Fruit fly (Drosophila melanogaster) whole organism, embryonic: ENCODE data around the gene Alg7.

Source experiments
- B-H2 ChIP-seq: fragments of 200-800 bp; sonication (Bioruptor generic); optimal IDR thresholded peaks from 2 replicates; lab custom pipeline; 2018; ENCODE audit warnings: missing biosample characterization, mild to moderate bottlenecking, missing genetic modification characterization
- CG10654 ChIP-seq: fragments of 200-800 bp; sonication (Bioruptor generic); optimal IDR thresholded peaks from 2 replicates; lab custom pipeline; 2016; ENCODE audit warnings: missing biosample characterization, missing genetic modification characterization
- CG11723 ChIP-seq: fragments of 200-800 bp; sonication (Bioruptor generic); optimal IDR thresholded peaks from 2 replicates; lab custom pipeline; 2017; ENCODE audit warnings: missing biosample characterization, mild to moderate bottlenecking, missing genetic modification characterization
- CG12659 ChIP-seq: fragments of 200-800 bp; sonication (Bioruptor generic); optimal IDR thresholded peaks from 3 replicates; lab custom pipeline; 2017; ENCODE audit warnings: mild to moderate bottlenecking, missing biosample characterization, missing genetic modification reagents, missing genetic modification characterization
- CG13296 ChIP-seq: fragments of 200-800 bp; sonication (Bioruptor generic); optimal IDR thresholded peaks from 3 replicates; lab custom pipeline; 2018; ENCODE audit warnings: missing biosample characterization, mild to moderate bottlenecking, missing genetic modification characterization
- CG13624 ChIP-seq: fragments of 200-800 bp; sonication (Bioruptor generic); optimal IDR thresholded peaks from 2 replicates; lab custom pipeline; 2016; ENCODE audit warnings: missing biosample characterization, missing genetic modification characterization
- CG14710 ChIP-seq: fragments of 200-800 bp; sonication (Bioruptor generic); optimal IDR thresholded peaks from 3 replicates; lab custom pipeline; 2019; ENCODE audit warnings: missing biosample characterization, mild to moderate bottlenecking, missing genetic modification characterization, moderate library complexity
- CG17385 ChIP-seq: fragments of 200-800 bp; sonication (Bioruptor generic); optimal IDR thresholded peaks from 3 replicates; lab custom pipeline; 2018; ENCODE audit warnings: missing biosample characterization, mild to moderate bottlenecking, missing genetic modification characterization
- CG17612 ChIP-seq: fragments of 200-800 bp; sonication (Bioruptor generic); IDR thresholded peaks from 2 replicates; pipeline ENCODE4 v1.3.6; 2022; ENCODE audit warnings: missing biosample characterization, missing genetic modification characterization
- CG18599 ChIP-seq: fragments of 200-800 bp; sonication (Bioruptor generic); optimal IDR thresholded peaks from 3 replicates; lab custom pipeline; 2017; ENCODE audit warnings: missing biosample characterization, missing genetic modification characterization, mild to moderate bottlenecking, moderate library complexity, missing genetic modification reagents
- CG18619 ChIP-seq: fragments of 200-800 bp; sonication (Bioruptor generic); optimal IDR thresholded peaks from 3 replicates; lab custom pipeline; 2017; ENCODE audit warnings: missing biosample characterization, mild to moderate bottlenecking, missing genetic modification characterization
- CG2202 ChIP-seq: fragments of 200-800 bp; sonication (Bioruptor generic); optimal IDR thresholded peaks from 2 replicates; lab custom pipeline; 2018; ENCODE audit warnings: missing biosample characterization, mild to moderate bottlenecking, missing genetic modification characterization
- CG32767 ChIP-seq: fragments of 200-800 bp; sonication (Bioruptor generic); IDR thresholded peaks from 2 replicates; pipeline ENCODE4 v1.3.6; 2022; ENCODE audit warnings: missing biosample characterization, missing genetic modification characterization
- CG4328 ChIP-seq: fragments of 200-800 bp; sonication (Bioruptor generic); optimal IDR thresholded peaks from 3 replicates; lab custom pipeline; 2017; ENCODE audit warnings: missing biosample characterization, missing genetic modification reagents, missing genetic modification characterization
- CG4707 ChIP-seq: fragments of 200-800 bp; sonication (Bioruptor generic); optimal IDR thresholded peaks from 2 replicates; lab custom pipeline; 2018; ENCODE audit warnings: missing biosample characterization, mild to moderate bottlenecking, missing genetic modification characterization, moderate library complexity
- CG6175 ChIP-seq: fragments of 200-800 bp; sonication (Bioruptor generic); IDR thresholded peaks from 3 replicates; pipeline ENCODE4 v1.3.6; 2022; ENCODE audit warnings: missing biosample characterization, missing genetic modification characterization
- CG8924 ChIP-seq: fragments of 200-800 bp; optimal IDR thresholded peaks from 3 replicates; lab custom pipeline; 2019; ENCODE audit warnings: missing biosample characterization, mild to moderate bottlenecking, missing genetic modification characterization, moderate library complexity
- CG9727 ChIP-seq: fragments of 200-800 bp; sonication (Bioruptor generic); optimal IDR thresholded peaks from 3 replicates; lab custom pipeline; 2017; ENCODE audit warnings: missing biosample characterization, mild to moderate bottlenecking, missing genetic modification characterization
- CG9817 ChIP-seq: fragments of 200-800 bp; sonication (Bioruptor generic); optimal IDR thresholded peaks from 2 replicates; lab custom pipeline; 2018; ENCODE audit warnings: missing biosample characterization, mild to moderate bottlenecking, missing genetic modification characterization, moderate library complexity
- D ChIP-seq, 2 experiments: fragments of 200-800 bp in 1 of 2; fragments of >200 bp in 1 of 2; sonication (Bioruptor generic) in 1 of 2; optimal IDR thresholded peaks; 2 replicates in 1 of 2; 3 replicates in 1 of 2; lab custom pipeline; 2017; ENCODE audit warnings: mild to moderate bottlenecking in 1 of 2, missing biosample characterization in 1 of 2, missing genetic modification characterization in 1 of 2, missing genetic modification reagents in 1 of 2
- D19A ChIP-seq: fragments of 200-800 bp; optimal IDR thresholded peaks from 3 replicates; lab custom pipeline; 2019; ENCODE audit warnings: missing biosample characterization, mild to moderate bottlenecking, missing genetic modification characterization, moderate library complexity
- ERR ChIP-seq: fragments of 200-800 bp; sonication (Bioruptor generic); optimal IDR thresholded peaks from 2 replicates; lab custom pipeline; 2016; ENCODE audit warnings: missing biosample characterization, missing genetic modification characterization
- Fer1 ChIP-seq: fragments of 200-800 bp; sonication (Bioruptor generic); optimal IDR thresholded peaks from 2 replicates; lab custom pipeline; 2017; ENCODE audit warnings: missing biosample characterization, mild to moderate bottlenecking, missing genetic modification characterization
- HLHmδ ChIP-seq: fragments of 200-800 bp; sonication (Bioruptor generic); optimal IDR thresholded peaks from 2 replicates; lab custom pipeline; 2018; ENCODE audit warnings: missing biosample characterization, mild to moderate bottlenecking, missing genetic modification characterization, moderate library complexity
- Lhr ChIP-seq: fragments of 200-800 bp; sonication (Bioruptor generic); optimal IDR thresholded peaks from 3 replicates; lab custom pipeline; 2017; ENCODE audit warnings: mild to moderate bottlenecking, missing biosample characterization, missing genetic modification reagents, missing genetic modification characterization
- NfI ChIP-seq: fragments of 200-800 bp; sonication (Bioruptor generic); optimal IDR thresholded peaks from 3 replicates; lab custom pipeline; 2018; ENCODE audit warnings: missing biosample characterization, mild to moderate bottlenecking, missing genetic modification characterization, moderate library complexity
- Pdp1 ChIP-seq, 2 experiments: fragments of 200-800 bp; sonication (Bioruptor generic); optimal IDR thresholded peaks; 3 replicates each; lab custom pipeline; 2016; ENCODE audit warnings: missing biosample characterization in 2 of 2, missing genetic modification characterization in 2 of 2, mild to moderate bottlenecking in 1 of 2, moderate library complexity in 1 of 2
- Rx ChIP-seq: fragments of 200-800 bp; sonication (Bioruptor generic); IDR thresholded peaks from 2 replicates; pipeline ENCODE4 v1.3.6; 2022; ENCODE audit warnings: missing biosample characterization, missing genetic modification characterization
- Xrp1 ChIP-seq: fragments of 200-800 bp; sonication (Bioruptor generic); IDR thresholded peaks from 2 replicates; pipeline ENCODE4 v1.3.6; 2022; ENCODE audit warnings: missing biosample characterization, missing genetic modification characterization
- YL-1 ChIP-seq: fragments of 200-800 bp; sonication (Bioruptor generic); optimal IDR thresholded peaks from 3 replicates; lab custom pipeline; 2017; ENCODE audit warnings: missing biosample characterization, mild to moderate bottlenecking, missing genetic modification characterization
- abd-A ChIP-seq: fragments of 200-800 bp; sonication (Bioruptor generic); optimal IDR thresholded peaks from 3 replicates; lab custom pipeline; 2019; ENCODE audit warnings: missing biosample characterization, mild to moderate bottlenecking, missing genetic modification characterization, moderate library complexity
- bcd ChIP-seq: fragments of 200-800 bp; sonication (Bioruptor generic); optimal IDR thresholded peaks from 2 replicates; lab custom pipeline; 2017; ENCODE audit warnings: missing biosample characterization, mild to moderate bottlenecking, missing genetic modification characterization
- cad ChIP-seq: fragments of >200 bp; optimal IDR thresholded peaks from 2 replicates; lab custom pipeline; 2017; ENCODE audit warnings: missing biosample characterization, missing genetic modification characterization
- cg ChIP-seq: fragments of 200-800 bp; sonication (Bioruptor generic); optimal IDR thresholded peaks from 3 replicates; lab custom pipeline; 2019; ENCODE audit warnings: missing biosample characterization, mild to moderate bottlenecking, missing genetic modification characterization, moderate library complexity
- ci ChIP-seq: fragments of 200-800 bp; sonication (Bioruptor generic); IDR thresholded peaks from 3 replicates; pipeline ENCODE4 v1.3.6; 2022; ENCODE audit warnings: missing biosample characterization, missing genetic modification characterization
- ewg ChIP-seq: fragments of 200-800 bp; sonication (Bioruptor generic); optimal IDR thresholded peaks from 3 replicates; lab custom pipeline; 2017; ENCODE audit warnings: mild to moderate bottlenecking, missing biosample characterization, missing genetic modification reagents, missing genetic modification characterization
- ftz-f1 ChIP-seq: fragments of 200-800 bp; sonication (Bioruptor generic); optimal IDR thresholded peaks from 2 replicates; lab custom pipeline; 2016; ENCODE audit warnings: missing biosample characterization, missing genetic modification characterization
- inv ChIP-seq: fragments of 200-800 bp; sonication (Bioruptor generic); IDR thresholded peaks from 2 replicates; pipeline ENCODE4 v1.3.6; 2022; ENCODE audit warnings: missing biosample characterization, missing genetic modification characterization; ENCODE audit not compliant: partially characterized antibody
- knrl ChIP-seq: fragments of 200-800 bp; sonication (Bioruptor generic); IDR thresholded peaks from 3 replicates; pipeline ENCODE4 v1.3.6; 2022; ENCODE audit warnings: missing biosample characterization, missing genetic modification characterization; ENCODE audit not compliant: partially characterized antibody
- lab ChIP-seq: fragments of 200-800 bp; sonication (Bioruptor generic); optimal IDR thresholded peaks from 3 replicates; lab custom pipeline; 2017; ENCODE audit warnings: missing biosample characterization, missing genetic modification characterization, mild to moderate bottlenecking, moderate library complexity, missing genetic modification reagents
- mirr ChIP-seq: fragments of 200-800 bp; sonication (Bioruptor generic); optimal IDR thresholded peaks from 3 replicates; lab custom pipeline; 2018; ENCODE audit warnings: missing biosample characterization, mild to moderate bottlenecking, missing genetic modification characterization
- nom ChIP-seq: fragments of 200-800 bp; sonication (Bioruptor generic); optimal IDR thresholded peaks from 2 replicates; lab custom pipeline; 2017; ENCODE audit warnings: missing biosample characterization, missing genetic modification characterization, mild to moderate bottlenecking, moderate library complexity, missing genetic modification reagents
- pros ChIP-seq: fragments of 200-800 bp; sonication (Bioruptor generic); optimal IDR thresholded peaks from 3 replicates; lab custom pipeline; 2019; ENCODE audit warnings: missing biosample characterization, mild to moderate bottlenecking, missing genetic modification characterization, moderate library complexity
- ranshi ChIP-seq: fragments of 200-800 bp; sonication (Bioruptor generic); IDR thresholded peaks from 2 replicates; pipeline ENCODE4 v1.3.6; 2022; ENCODE audit warnings: missing biosample characterization, missing genetic modification characterization
- repo ChIP-seq: fragments of 200-800 bp; sonication (Bioruptor generic); optimal IDR thresholded peaks from 2 replicates; lab custom pipeline; 2016; ENCODE audit warnings: missing biosample characterization, missing genetic modification characterization
- run ChIP-seq: fragments of 200-800 bp; sonication (Bioruptor generic); optimal IDR thresholded peaks from 3 replicates; lab custom pipeline; 2018; ENCODE audit warnings: missing biosample characterization, mild to moderate bottlenecking, missing genetic modification characterization
- slp2 ChIP-seq: fragments of 200-800 bp; sonication (Bioruptor generic); optimal IDR thresholded peaks from 2 replicates; lab custom pipeline; 2016; ENCODE audit warnings: missing biosample characterization, missing genetic modification characterization
- so ChIP-seq: fragments of 200-800 bp; sonication (Bioruptor generic); IDR thresholded peaks from 3 replicates; pipeline ENCODE4 v1.3.6; 2022; ENCODE audit warnings: missing biosample characterization, missing genetic modification characterization
- sr ChIP-seq: fragments of 200-800 bp; sonication (Bioruptor generic); IDR thresholded peaks from 3 replicates; pipeline ENCODE4 v1.3.6; 2022; ENCODE audit warnings: missing biosample characterization, missing genetic modification characterization

Alg7 gene

DNA sequence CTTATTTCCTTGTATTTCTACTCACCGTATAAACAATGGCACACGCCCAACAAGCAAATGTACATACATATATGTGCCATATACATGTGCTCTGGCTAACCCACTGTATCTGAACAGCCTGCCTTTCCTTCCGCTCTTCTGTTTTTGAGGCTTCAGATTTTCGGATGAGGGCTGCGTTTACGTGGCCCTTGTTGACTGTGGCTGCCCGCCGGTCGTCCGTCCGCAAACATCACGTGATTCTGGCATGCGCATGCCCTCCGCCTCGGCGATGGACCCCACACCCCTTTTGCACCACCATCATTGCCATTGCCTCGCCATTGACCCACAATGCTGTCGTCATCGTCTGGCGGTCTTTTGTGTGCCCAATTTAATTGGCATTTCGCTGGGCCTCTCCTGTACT, 26.2 kb downstream of the Alg7 start (continued):
- peak; percentile 92 for TF ChIP-seq ewg (GFP tag; lab: Kevin White, UChicago)
- TF ChIP-seq CG4707 (GFP tag; lab: Kevin White, UChicago), result peak; percentile 55
- TF ChIP-seq CG4328 (GFP tag; lab: Kevin White, UChicago), result peak; percentile 57
- no peak for TF ChIP-seq cad (GFP tag; lab: Kevin White, UChicago)
- no peak for TF ChIP-seq knrl (GFP tag; lab: Robert Waterston, UW)
- peak; percentile 64 for TF ChIP-seq abd-A (tag; lab: Kevin White, UChicago)
- TF ChIP-seq run, result peak; percentile 21
- no peak for TF ChIP-seq CG17612
- peak; percentile 65 for TF ChIP-seq CG18599 (GFP tag; lab: Kevin White, UChicago)
- TF ChIP-seq mirr (GFP tag; lab: Kevin White, UChicago), result peak; percentile 71
- TF ChIP-seq Fer1 (GFP tag; lab: Kevin White, UChicago), result peak; percentile 75
- peak; percentile 43 for TF ChIP-seq B-H2 (GFP tag; lab: Kevin White, UChicago)
- TF ChIP-seq CG6175 (GFP tag; lab: Robert Waterston, UW), result no peak
- peak; percentile 30 for TF ChIP-seq CG11723
- TF ChIP-seq YL-1, result peak; percentile 2
- peak; percentile 3 for TF ChIP-seq CG2202 (tag; lab: Kevin White, UChicago)
- peak; percentile 23 for TF ChIP-seq CG13624 (GFP tag; lab: Kevin White, UChicago)
- TF ChIP-seq CG32767 (GFP tag; lab: Robert Waterston, UW), result peak; percentile 59; the same call in 1 of the 2 replicates
- TF ChIP-seq CG14710 (tag; lab: Kevin White, UChicago), result peak; percentile 24
- TF ChIP-seq ci, result peak; percentile 80; the same call in 1 of the 3 replicates
- TF ChIP-seq inv, result no peak
- TF ChIP-seq CG9817, result no peak
- TF ChIP-seq ftz-f1, result peak; percentile 95
- no peak; the same call in 1 of the 2 replicates for TF ChIP-seq ranshi (GFP tag; lab: Robert Waterston, UW)
- TF ChIP-seq bcd, result peak; percentile 38
- no peak for TF ChIP-seq D19A (tag; lab: Kevin White, UChicago)
- peak; percentile 45 for TF ChIP-seq pros (GFP tag; lab: Kevin White, UChicago)
- TF ChIP-seq repo (GFP tag; lab: Kevin White, UChicago), result no peak
- TF ChIP-seq D (optimal IDR thresholded peaks at IDR 0.05; lab: Kevin White, UChicago), result no peak
- peak; percentile 37 for TF ChIP-seq D (GFP tag; optimal IDR thresholded peaks at IDR 0.05; lab: Kevin White, UChicago)
- TF ChIP-seq so (GFP tag; lab: Robert Waterston, UW), result peak; percentile 51; the same call in 1 of the 3 replicates
- TF ChIP-seq nom (GFP tag; lab: Kevin White, UChicago), result peak; percentile 53
- TF ChIP-seq HLHmδ (GFP tag; lab: Kevin White, UChicago), result peak; percentile 84
- peak; percentile 37 for TF ChIP-seq CG13296 (GFP tag; lab: Kevin White, UChicago)
- TF ChIP-seq Pdp1 (GFP tag; optimal IDR thresholded peaks at IDR 0.05; lab: Kevin White, UChicago), result peak in 1 of 2 experiments; percentile 46
- TF ChIP-seq lab (GFP tag; lab: Kevin White, UChicago), result peak; percentile 17
- peak; percentile 29 for TF ChIP-seq CG18619
- TF ChIP-seq CG8924, result peak; percentile 23
- TF ChIP-seq Rx (GFP tag; lab: Robert Waterston, UW), result no peak
- 0 out of 3 replicates have a peak, but pooled peaks have one; percentile 64 for TF ChIP-seq sr (GFP tag; lab: Robert Waterston, UW)
- no peak for TF ChIP-seq Lhr (GFP tag; lab: Kevin White, UChicago)
- TF ChIP-seq Xrp1 (GFP tag; lab: Robert Waterston, UW), result peak; percentile 44; the same call in 1 of the 2 replicates
- TF ChIP-seq ERR (GFP tag; lab: Kevin White, UChicago), result peak; percentile 23
- TF ChIP-seq slp2 (GFP tag; lab: Kevin White, UChicago), result no peak
- TF ChIP-seq CG17385 (GFP tag; lab: Kevin White, UChicago), result peak; percentile 30
- peak; percentile 19 for TF ChIP-seq NfI (GFP tag; lab: Kevin White, UChicago)
- no peak for TF ChIP-seq CG10654
- peak; percentile 7 for TF ChIP-seq cg
- peak; percentile 21 for TF ChIP-seq CG12659 (GFP tag; lab: Kevin White, UChicago)
- TF ChIP-seq CG9727, result peak; percentile 70
